Worm (Caenorhabditis elegans): Measurements from ENCODE around the gene D2096.12.

D2096.12 gene

DNA sequence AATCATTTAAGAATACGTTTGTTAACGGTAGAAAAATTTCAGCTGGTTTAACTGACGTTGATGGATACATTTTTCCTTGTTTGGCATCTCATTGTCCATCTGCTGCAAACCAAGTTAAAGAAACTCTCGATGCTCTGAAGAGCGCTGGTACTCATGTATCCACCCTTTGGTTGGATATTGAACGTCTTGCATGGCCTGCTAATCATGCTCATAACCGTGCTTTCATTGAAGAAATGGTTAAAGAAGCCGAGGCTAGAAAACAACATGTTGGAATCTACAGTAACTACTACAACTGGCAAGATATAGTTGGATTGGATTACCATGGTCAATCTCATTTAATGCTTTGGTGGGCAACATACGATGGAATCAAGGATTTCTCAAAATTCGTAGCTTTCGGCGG is 30.2 kb upstream of the D2096.12 start:
- TF ChIP-seq unc-62 (GFP tag; optimal IDR thresholded peaks at IDR 0.05 in 1 of 2) (peak in 1 of 2 experiments; percentile 97), unc-62 (tag; optimal IDR thresholded peaks at IDR 0.05) (no peak), nhr-11 (tag; optimal IDR thresholded peaks at IDR 0.05) (no peak), arid-1 (GFP tag; conservative IDR thresholded peaks at IDR 0.05) (no peak), mxl-2 (GFP tag; conservative IDR thresholded peaks at IDR 0.05) (no peak)

DNA sequence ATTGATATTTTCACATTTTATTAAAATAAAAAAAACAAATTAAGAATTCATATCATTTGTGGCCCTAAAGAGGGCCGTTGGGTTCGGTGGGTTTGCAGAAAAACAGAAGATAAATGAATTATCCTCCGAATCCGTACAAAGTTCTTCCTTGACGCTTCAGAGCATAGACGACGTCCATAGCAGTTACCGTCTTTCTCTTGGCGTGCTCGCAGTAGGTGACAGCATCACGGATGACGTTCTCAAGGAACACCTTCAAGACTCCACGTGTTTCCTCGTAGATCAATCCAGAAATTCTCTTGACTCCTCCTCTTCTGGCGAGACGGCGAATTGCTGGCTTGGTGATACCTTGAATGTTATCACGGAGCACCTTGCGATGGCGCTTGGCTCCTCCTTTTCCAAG is 29.7 kb upstream of the D2096.12 start:
- TF ChIP-seq egl-27 (tag; optimal IDR thresholded peaks at IDR 0.05) (no peak), zip-2 (tag; optimal IDR thresholded peaks at IDR 0.05) (no peak), ama-1 (optimal IDR thresholded peaks at IDR 0.05) (no peak), gei-8 (GFP tag; optimal IDR thresholded peaks at IDR 0.05) (no peak), ZK546.5 (tag; optimal IDR thresholded peaks at IDR 0.05) (no peak), fos-1 (tag; optimal IDR thresholded peaks at IDR 0.05) (no peak), pqm-1 (tag; optimal IDR thresholded peaks at IDR 0.05) (no peak), Y48G9A.11 (GFP tag; IDR thresholded peaks at IDR 0.05) (no peak), daf-12 (tag; optimal IDR thresholded peaks at IDR 0.05) (no peak)

DNA sequence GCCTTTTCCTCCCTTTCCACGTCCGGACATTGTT is 29.5 kb upstream of the D2096.12 start, which contains the start of gene his-31:
his-31 (minus strand) TSS at position 30 of the 34 bp plus-strand sequence.
- TF ChIP-seq ztf-11 (tag; optimal IDR thresholded peaks at IDR 0.05) = no peak
- no peak for TF ChIP-seq ceh-62 (tag; optimal IDR thresholded peaks at IDR 0.05)
- TF ChIP-seq Y75B8A.6 (GFP tag; IDR thresholded peaks at IDR 0.05) = no peak
- TF ChIP-seq zfp-2 (tag; optimal IDR thresholded peaks at IDR 0.05) = no peak
- TF ChIP-seq ceh-82 (tag; optimal IDR thresholded peaks at IDR 0.05) = no peak
- TF ChIP-seq mep-1 (tag; optimal IDR thresholded peaks at IDR 0.05) = no peak
- no peak for TF ChIP-seq daf-19 (GFP tag; conservative IDR thresholded peaks at IDR 0.05)
- no peak for TF ChIP-seq ctbp-1 (GFP tag; IDR thresholded peaks at IDR 0.05)
- no peak for TF ChIP-seq spr-1 (tag; optimal IDR thresholded peaks at IDR 0.05)

DNA sequence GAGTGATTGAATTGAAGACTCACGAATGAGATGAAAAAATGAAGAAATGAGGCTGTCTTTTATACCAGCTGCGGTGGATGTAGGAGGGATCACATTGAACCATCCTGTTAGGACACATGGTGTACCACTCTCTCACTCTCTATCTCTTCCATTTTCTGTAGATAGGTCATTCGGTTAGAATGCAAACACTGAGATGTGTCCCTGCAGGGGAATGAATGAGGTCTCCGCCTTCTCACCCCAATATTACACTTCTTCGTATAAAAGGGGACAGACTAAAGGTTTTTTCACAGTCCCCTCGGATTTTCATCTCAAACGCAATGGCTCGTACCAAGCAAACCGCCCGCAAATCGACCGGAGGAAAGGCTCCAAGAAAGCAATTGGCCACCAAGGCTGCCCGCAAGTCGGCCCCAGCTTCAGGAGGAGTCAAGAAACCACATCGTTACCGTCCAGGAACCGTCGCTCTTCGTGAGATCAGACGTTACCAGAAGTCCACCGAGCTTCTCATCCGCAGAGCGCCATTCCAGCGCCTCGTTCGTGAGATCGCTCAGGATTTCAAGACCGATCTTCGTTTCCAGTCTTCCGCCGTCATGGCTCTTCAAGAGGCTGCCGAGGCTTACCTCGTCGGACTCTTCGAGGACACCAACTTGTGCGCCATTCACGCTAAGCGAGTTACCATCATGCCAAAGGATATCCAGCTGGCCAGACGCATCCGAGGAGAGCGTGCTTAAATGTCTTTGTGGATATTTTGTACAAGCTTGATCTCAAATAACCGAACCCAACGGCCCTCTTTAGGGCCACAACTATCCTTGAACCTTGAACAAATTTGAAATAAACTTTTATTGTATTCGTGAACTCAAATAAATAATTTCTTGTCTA is 29.0 kb upstream of the D2096.12 start, which contains the start of gene his-32:
his-32 (plus strand) TSS at position 318 of the 876 bp plus-strand sequence.
- TF ChIP-seq unc-62 (GFP tag; optimal IDR thresholded peaks at IDR 0.05 in 1 of 2) (peak in 1 of 2 experiments; percentile 56), unc-62 (tag; optimal IDR thresholded peaks at IDR 0.05) (no peak), duxl-1 (tag; optimal IDR thresholded peaks at IDR 0.05; ENCODE audit: poor library complexity) (peak; percentile 20), hmg-1.1 (GFP tag; IDR thresholded peaks at IDR 0.05) (no peak), nhr-6 (tag; optimal IDR thresholded peaks at IDR 0.05) (peak; percentile 85), aha-1 (tag) (peak; percentile 15), ctbp-1 (GFP tag; IDR thresholded peaks at IDR 0.05) (no peak), dpl-1 (GFP tag; optimal IDR thresholded peaks at IDR 0.05) (peak; percentile 0), mep-1 (tag; optimal IDR thresholded peaks at IDR 0.05) (peak; percentile 91), nhr-25 (tag; optimal IDR thresholded peaks at IDR 0.05; ENCODE audit: borderline replicate concordance, insufficient read depth) (peak; percentile 92), F49E8.2 (tag; optimal IDR thresholded peaks at IDR 0.05; ENCODE audit: borderline replicate concordance) (no peak), nhr-102 (tag; optimal IDR thresholded peaks at IDR 0.05) (no peak), rbr-2 (tag; optimal IDR thresholded peaks at IDR 0.05) (peak; percentile 69), set-16 (GFP tag; IDR thresholded peaks at IDR 0.05) (peak; percentile 78; the same call in 1 of the 2 replicates), ZK546.5 (tag; optimal IDR thresholded peaks at IDR 0.05) (no peak)

DNA sequence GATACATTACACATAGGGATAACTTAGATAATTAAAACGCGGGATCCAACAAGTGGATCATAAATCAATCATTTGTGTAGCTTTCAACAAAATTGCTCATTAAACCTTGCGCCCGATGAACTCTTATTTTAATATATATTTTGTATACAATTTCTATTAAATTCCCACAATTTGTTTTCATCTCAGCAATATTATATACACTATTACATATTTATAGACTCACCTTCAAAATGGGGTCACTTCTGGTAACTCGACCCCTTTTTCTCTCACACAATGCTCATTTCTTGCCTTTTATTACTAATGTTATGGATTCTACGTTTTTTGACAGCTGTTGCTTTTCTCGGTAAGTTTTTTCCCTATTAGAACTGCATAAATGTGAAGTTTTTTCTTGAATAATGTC is 23.6 kb upstream of the D2096.12 start, which contains the start of gene lgc-6:
lgc-6 (plus strand) TSS at position 301 of the 400 bp plus-strand sequence.
- TF ChIP-seq fkh-10 (GFP tag; optimal IDR thresholded peaks at IDR 0.05) (no peak), set-16 (GFP tag; IDR thresholded peaks at IDR 0.05) (no peak), nhr-76 (tag; optimal IDR thresholded peaks at IDR 0.05) (no peak), nhr-41 (GFP tag; IDR thresholded peaks at IDR 0.05) (no peak), zip-11 (GFP tag; IDR thresholded peaks at IDR 0.05) (no peak), dmd-8 (GFP tag; IDR thresholded peaks at IDR 0.05) (no peak), T20F7.1 (GFP tag; optimal IDR thresholded peaks at IDR 0.05) (no peak), ztf-7 (tag; optimal IDR thresholded peaks at IDR 0.05) (no peak), ceh-28 (tag; optimal IDR thresholded peaks at IDR 0.05) (no peak), unc-62 (GFP tag; optimal IDR thresholded peaks at IDR 0.05 in 1 of 2) (no peak), unc-62 (tag; optimal IDR thresholded peaks at IDR 0.05) (no peak), spr-3 (GFP tag; optimal IDR thresholded peaks at IDR 0.05) (no peak), ama-1 (optimal IDR thresholded peaks at IDR 0.05) (no peak)

All from whole organism, L4 larva.